Worm (Caenorhabditis elegans): ENCODE data around the gene Y37D8A.29.

DNA sequence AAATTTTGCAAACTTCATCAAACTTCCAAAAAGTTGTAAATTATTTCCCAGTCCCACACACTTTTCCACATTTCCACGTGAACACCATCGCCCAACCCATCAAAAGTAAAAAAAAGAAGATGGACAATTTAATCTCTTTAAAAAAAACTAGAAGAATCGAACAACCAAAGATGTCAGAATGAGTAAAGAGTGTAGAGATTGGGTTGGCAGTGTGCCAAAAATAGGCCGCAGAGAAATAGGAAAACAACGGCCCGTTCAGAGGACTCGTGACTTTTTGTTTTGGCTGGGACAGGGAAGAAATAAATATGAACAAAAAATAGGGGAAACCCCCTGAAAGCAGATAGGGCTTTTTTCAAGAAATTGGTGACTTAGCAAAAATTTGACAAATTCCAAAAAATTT, 48.6 kb downstream of the Y37D8A.29 start:
- TF ChIP-seq hmg-4 (GFP tag; optimal IDR thresholded peaks at IDR 0.05) (no peak), ama-1 (optimal IDR thresholded peaks at IDR 0.05) (no peak), tbx-11 (GFP tag; IDR thresholded peaks at IDR 0.05) (no peak), tra-4 (tag; optimal IDR thresholded peaks at IDR 0.05) (no peak), B0310.2 (tag; optimal IDR thresholded peaks at IDR 0.05) (no peak), hmbx-1 (tag; optimal IDR thresholded peaks at IDR 0.05) (no peak), ceh-36 (tag; optimal IDR thresholded peaks at IDR 0.05) (no peak), tbx-37 (GFP tag; conservative IDR thresholded peaks at IDR 0.05) (no peak)
